Fruit fly (Drosophila melanogaster): Measurements from ENCODE around the gene CG7706.

The CG7706 gene

dm6 chr3R:18658945-18659642 lies 18.5 kb upstream of the CG7706 start, which contains the start of the genes CG31224 and CstF64 (continued):
- TF ChIP-seq sc (optimal IDR thresholded peaks at IDR 0.05) = no peak
- TF ChIP-seq sc (GFP tag; optimal IDR thresholded peaks at IDR 0.05) = peak; percentile 74
- TF ChIP-seq Sox100B (GFP tag; optimal IDR thresholded peaks at IDR 0.05) = no peak
- TF ChIP-seq tin (GFP tag; optimal IDR thresholded peaks at IDR 0.05) = peak; percentile 87
- peak; percentile 66; the same call in 1 of the 2 replicates for TF ChIP-seq seq (GFP tag; IDR thresholded peaks at IDR 0.05)
- TF ChIP-seq CG30431 (GFP tag; optimal IDR thresholded peaks at IDR 0.05) = peak; percentile 56
- TF ChIP-seq CG7963 (GFP tag; IDR thresholded peaks at IDR 0.05; ENCODE audit: partially characterized antibody) = no peak
- TF ChIP-seq vnd (GFP tag; IDR thresholded peaks at IDR 0.05; ENCODE audit: partially characterized antibody) = no peak
- peak; percentile 83 for TF ChIP-seq CG10366 (GFP tag; IDR thresholded peaks at IDR 0.05)
- TF ChIP-seq Deaf1 (tag; optimal IDR thresholded peaks at IDR 0.05) = no peak
- peak; percentile 80 for TF ChIP-seq CG11247 (GFP tag; IDR thresholded peaks at IDR 0.05)
- TF ChIP-seq CG8281 (tag; optimal IDR thresholded peaks at IDR 0.05) = no peak
- TF ChIP-seq CG2129 (GFP tag; IDR thresholded peaks at IDR 0.05; ENCODE audit: partially characterized antibody) = no peak
- TF ChIP-seq Camta (GFP tag; optimal IDR thresholded peaks at IDR 0.05) = peak; percentile 84
- peak; percentile 67 for TF ChIP-seq slou (GFP tag; optimal IDR thresholded peaks at IDR 0.05)
- peak; percentile 74 for TF ChIP-seq Fer2 (tag; optimal IDR thresholded peaks at IDR 0.05)
- TF ChIP-seq shn (GFP tag; optimal IDR thresholded peaks at IDR 0.05) = peak; percentile 89
- peak; percentile 81 for TF ChIP-seq H15 (GFP tag; IDR thresholded peaks at IDR 0.05)
- TF ChIP-seq Dbx (GFP tag; IDR thresholded peaks at IDR 0.05) = peak; percentile 85
- TF ChIP-seq Dip3 (GFP tag; optimal IDR thresholded peaks at IDR 0.05) = peak; percentile 89
- TF ChIP-seq al (GFP tag; IDR thresholded peaks at IDR 0.05) = peak; percentile 77
- TF ChIP-seq rib (GFP tag; IDR thresholded peaks at IDR 0.05) = 0 out of 2 replicates have a peak, but pooled peaks have one; percentile 44
- peak; percentile 67 for TF ChIP-seq CG12236 (GFP tag; optimal IDR thresholded peaks at IDR 0.05)
- no peak for TF ChIP-seq CG12071 (GFP tag; optimal IDR thresholded peaks at IDR 0.05)
- peak; percentile 86 to 94 for TF ChIP-seq Pdp1 (GFP tag; optimal IDR thresholded peaks at IDR 0.05)
- TF ChIP-seq Hr51 (GFP tag; optimal IDR thresholded peaks at IDR 0.05) = peak in 1 of 2 experiments; percentile 89
- no peak for TF ChIP-seq Hr78 (GFP tag; optimal IDR thresholded peaks at IDR 0.05)
- TF ChIP-seq CG16779 (GFP tag; IDR thresholded peaks at IDR 0.05) = no peak
- peak; percentile 85 for TF ChIP-seq phol (tag; optimal IDR thresholded peaks at IDR 0.05)
- TF ChIP-seq grn (GFP tag; optimal IDR thresholded peaks at IDR 0.05) = no peak
- peak; percentile 65 for TF ChIP-seq maf-S (GFP tag; optimal IDR thresholded peaks at IDR 0.05)
- peak; percentile 88 for TF ChIP-seq CG7786 (GFP tag; optimal IDR thresholded peaks at IDR 0.05)
- TF ChIP-seq dmrt11E (tag; optimal IDR thresholded peaks at IDR 0.05) = peak; percentile 74
- TF ChIP-seq NC2β (GFP tag; optimal IDR thresholded peaks at IDR 0.05) = peak; percentile 88
- TF ChIP-seq CG13287 (GFP tag; IDR thresholded peaks at IDR 0.05; ENCODE audit: partially characterized antibody) = no peak; the same call in none of the 2 replicates
- TF ChIP-seq CG3838 (GFP tag; optimal IDR thresholded peaks at IDR 0.05) = peak; percentile 37
- peak; percentile 1 for TF ChIP-seq ab (GFP tag; optimal IDR thresholded peaks at IDR 0.05)
- TF ChIP-seq pan (optimal IDR thresholded peaks at IDR 0.05) = no peak
- peak in 1 of 2 experiments; percentile 90 for TF ChIP-seq pan (GFP tag; optimal IDR thresholded peaks at IDR 0.05 in 1 of 2, IDR thresholded peaks at IDR 0.05 in 1 of 2)
- TF ChIP-seq h (optimal IDR thresholded peaks at IDR 0.05) = no peak
- TF ChIP-seq CG14710 (tag; optimal IDR thresholded peaks at IDR 0.05) = peak; percentile 89
- no peak for TF ChIP-seq Hand (GFP tag; optimal IDR thresholded peaks at IDR 0.05)
- TF ChIP-seq CG12299 (tag; optimal IDR thresholded peaks at IDR 0.05) = peak; percentile 54
- TF ChIP-seq gce (GFP tag; IDR thresholded peaks at IDR 0.05) = 0 out of 3 replicates have a peak, but pooled peaks have one; percentile 49
- TF ChIP-seq Dp (GFP tag; optimal IDR thresholded peaks at IDR 0.05) = peak; percentile 23
- peak; percentile 61 for TF ChIP-seq CG6765 (GFP tag; optimal IDR thresholded peaks at IDR 0.05)
- TF ChIP-seq Gsc (GFP tag; IDR thresholded peaks at IDR 0.05) = 0 out of 2 replicates have a peak, but pooled peaks have one; percentile 9
- TF ChIP-seq Elba2 (GFP tag; optimal IDR thresholded peaks at IDR 0.05) = peak; percentile 67
- TF ChIP-seq CG11504 (tag; optimal IDR thresholded peaks at IDR 0.05) = no peak
- TF ChIP-seq Dfd (GFP tag; optimal IDR thresholded peaks at IDR 0.05) = no peak
